Worm (Caenorhabditis elegans) whole organism, young adult: ENCODE data around the gene srbc-13.
"Not testable (repeated sequence)": the region's sequence is repeated elsewhere in the genome, so short reads cannot be mapped to it uniquely, and the experiment has no call there.

Source experiments
- B0261.1 ChIP-seq: sonication (generic microtip); optimal IDR thresholded peaks from 2 replicates; lab custom pipeline; 2016; ENCODE audit warnings: mild to moderate bottlenecking, missing genetic modification characterization, moderate library complexity, missing compliant biosample characterization
- C17E4.6 ChIP-seq: fragments of 200-800 bp; sonication (Bioruptor generic); IDR thresholded peaks from 2 replicates; pipeline ENCODE4 v1.3.6; 2022; ENCODE audit warnings: missing genetic modification reagents, missing genetic modification characterization, missing compliant biosample characterization
- F23B12.7 ChIP-seq: sonication (generic microtip); optimal IDR thresholded peaks from 2 replicates; lab custom pipeline; 2017; ENCODE audit warnings: missing genetic modification characterization, mild to moderate bottlenecking, missing compliant biosample characterization, antibody characterized with exemption, moderate library complexity; ENCODE audit not compliant: insufficient read depth
- F37B4.10 ChIP-seq: fragments of 200-800 bp; sonication (Bioruptor generic); IDR thresholded peaks from 2 replicates; pipeline ENCODE4 v1.3.6; 2022; ENCODE audit warnings: missing genetic modification characterization, missing compliant biosample characterization
- F49E8.2 ChIP-seq: sonication (generic microtip); optimal IDR thresholded peaks from 3 replicates; lab custom pipeline; 2017; ENCODE audit warnings: missing genetic modification characterization, mild to moderate bottlenecking, missing compliant biosample characterization, antibody characterized with exemption, moderate library complexity; ENCODE audit not compliant: insufficient read depth
- F57C9.4 ChIP-seq: sonication (generic microtip); optimal IDR thresholded peaks from 2 replicates; lab custom pipeline; 2017; ENCODE audit warnings: mild to moderate bottlenecking, missing genetic modification characterization, missing compliant biosample characterization
- K11D2.4 ChIP-seq: fragments of 200-800 bp; sonication (Bioruptor generic); IDR thresholded peaks from 2 replicates; pipeline ENCODE4 v1.3.6; 2022; ENCODE audit warnings: missing genetic modification reagents, missing genetic modification characterization, missing compliant biosample characterization
- T26A5.8 ChIP-seq: sonication (generic microtip); optimal IDR thresholded peaks from 2 replicates; lab custom pipeline; 2016; ENCODE audit warnings: missing genetic modification characterization, missing compliant biosample characterization
- Y79H2A.3 ChIP-seq: fragments of 200-800 bp; sonication (Bioruptor generic); conservative IDR thresholded peaks from 2 replicates; pipeline ENCODE4 v1.3.6; 2022; ENCODE audit warnings: missing genetic modification reagents, missing genetic modification characterization, missing compliant biosample characterization
- akir-1 ChIP-seq: fragments of 200-800 bp; sonication (Bioruptor generic); optimal IDR thresholded peaks from 2 replicates; lab custom pipeline; 2018; ENCODE audit warnings: mild to moderate bottlenecking, missing genetic modification characterization, moderate library complexity, missing compliant biosample characterization
- aptf-2 ChIP-seq: fragments of 200-800 bp; sonication (Bioruptor generic); conservative IDR thresholded peaks from 2 replicates; pipeline ENCODE4 v1.3.6; 2022; ENCODE audit warnings: missing genetic modification reagents, missing genetic modification characterization, missing compliant biosample characterization
- aptf-3 ChIP-seq: fragments of 200-800 bp; sonication (Bioruptor generic); IDR thresholded peaks from 2 replicates; pipeline ENCODE4 v1.3.6; 2022; ENCODE audit warnings: missing genetic modification characterization, missing compliant biosample characterization
- athp-1 ChIP-seq: sonication (generic microtip); optimal IDR thresholded peaks from 2 replicates; lab custom pipeline; 2017; ENCODE audit warnings: mild to moderate bottlenecking, missing genetic modification characterization, missing compliant biosample characterization
- attf-3 ChIP-seq: fragments of 200-800 bp; sonication (Bioruptor generic); conservative IDR thresholded peaks from 2 replicates; pipeline ENCODE4 v1.3.6; 2022; ENCODE audit warnings: missing genetic modification reagents, missing genetic modification characterization, missing compliant biosample characterization
- ceh-79 ChIP-seq: sonication (generic microtip); optimal IDR thresholded peaks from 2 replicates; lab custom pipeline; 2017; ENCODE audit warnings: mild to moderate bottlenecking, missing genetic modification characterization, missing compliant biosample characterization
- egrh-3 ChIP-seq: fragments of 200-800 bp; sonication (Bioruptor generic); IDR thresholded peaks from 2 replicates; pipeline ENCODE4 v1.3.6; 2022; ENCODE audit warnings: missing genetic modification reagents, missing genetic modification characterization, missing compliant biosample characterization
- ekl-4 ChIP-seq: fragments of 200-800 bp; sonication (Bioruptor generic); IDR thresholded peaks from 2 replicates; pipeline ENCODE4 v1.3.6; 2022; ENCODE audit warnings: missing genetic modification reagents, missing genetic modification characterization, missing compliant biosample characterization
- ets-4 ChIP-seq: fragments of 200-800 bp; sonication (Bioruptor generic); optimal IDR thresholded peaks from 2 replicates; lab custom pipeline; 2018; ENCODE audit warnings: mild to moderate bottlenecking, missing genetic modification characterization, missing compliant biosample characterization
- hmg-1.2 ChIP-seq: fragments of 200-800 bp; sonication (Bioruptor generic); IDR thresholded peaks from 2 replicates; pipeline ENCODE4 v1.3.6; 2022; ENCODE audit warnings: missing genetic modification reagents, missing genetic modification characterization, missing compliant biosample characterization
- hsf-1 ChIP-seq: fragments of 200-800 bp; sonication (Bioruptor generic); IDR thresholded peaks from 2 replicates; pipeline ENCODE4 v1.3.6; 2022; ENCODE audit warnings: missing genetic modification reagents, missing genetic modification characterization, missing compliant biosample characterization
- let-526 ChIP-seq: fragments of 200-800 bp; sonication (Bioruptor generic); IDR thresholded peaks from 2 replicates; pipeline ENCODE4 v1.3.6; 2022; ENCODE audit warnings: missing genetic modification reagents, missing genetic modification characterization, missing compliant biosample characterization
- lin-40 ChIP-seq: sonication (generic microtip); optimal IDR thresholded peaks from 2 replicates; lab custom pipeline; 2016; ENCODE audit warnings: missing genetic modification characterization, mild to moderate bottlenecking, missing compliant biosample characterization, missing genotype, missing genetic modification reagents
- lsl-1 ChIP-seq: fragments of 200-800 bp; sonication (Bioruptor generic); optimal IDR thresholded peaks from 2 replicates; lab custom pipeline; 2018; ENCODE audit warnings: mild to moderate bottlenecking, missing genetic modification characterization, moderate library complexity, missing compliant biosample characterization
- madf-8 ChIP-seq: fragments of 200-800 bp; sonication (Bioruptor generic); conservative IDR thresholded peaks from 2 replicates; pipeline ENCODE4 v1.3.6; 2022; ENCODE audit warnings: missing genetic modification reagents, missing genetic modification characterization, missing compliant biosample characterization
- mxl-1 ChIP-seq: sonication (generic microtip); optimal IDR thresholded peaks from 2 replicates; lab custom pipeline; 2016; ENCODE audit warnings: missing genetic modification characterization, missing compliant biosample characterization
- nfya-2 ChIP-seq: fragments of 200-800 bp; sonication (Bioruptor generic); IDR thresholded peaks from 2 replicates; pipeline ENCODE4 v1.3.6; 2022; ENCODE audit warnings: missing genetic modification reagents, missing genetic modification characterization, missing compliant biosample characterization
- nhr-27 ChIP-seq: fragments of 200-800 bp; sonication (Bioruptor generic); optimal IDR thresholded peaks from 2 replicates; lab custom pipeline; 2018; ENCODE audit warnings: mild to moderate bottlenecking, missing genetic modification characterization, moderate library complexity, missing compliant biosample characterization
- nhr-90 ChIP-seq: sonication (generic microtip); optimal IDR thresholded peaks from 2 replicates; lab custom pipeline; 2016; ENCODE audit warnings: missing genotype, mild to moderate bottlenecking, missing genetic modification characterization, missing compliant biosample characterization
- pha-4 ChIP-seq: fragments of 150-350 bp; sonication (generic microtip); optimal IDR thresholded peaks from 2 replicates; lab custom pipeline; 2014; ENCODE audit warnings: missing biosample characterization, missing genetic modification reagents, missing genetic modification characterization
- repo-1 ChIP-seq: sonication (generic microtip); optimal IDR thresholded peaks from 2 replicates; lab custom pipeline; 2017; ENCODE audit warnings: mild to moderate bottlenecking, missing genetic modification characterization, missing compliant biosample characterization
- sea-2 ChIP-seq: fragments of 200-800 bp; sonication (Bioruptor generic); IDR thresholded peaks from 2 replicates; pipeline ENCODE4 v1.3.6; 2022; ENCODE audit warnings: missing genetic modification characterization, missing compliant biosample characterization
- snpc-1.3 ChIP-seq: sonication (generic microtip); optimal IDR thresholded peaks from 2 replicates; lab custom pipeline; 2017; ENCODE audit warnings: missing genetic modification characterization, mild to moderate bottlenecking, missing compliant biosample characterization, antibody characterized with exemption, moderate library complexity, missing genotype, missing genetic modification reagents; ENCODE audit not compliant: insufficient read depth
- tbp1 ChIP-seq: fragments of 200-800 bp; sonication (Bioruptor generic); optimal IDR thresholded peaks from 2 replicates; lab custom pipeline; 2018; ENCODE audit warnings: mild to moderate bottlenecking, missing genetic modification characterization, missing compliant biosample characterization
- tbx-9 ChIP-seq: sonication (generic microtip); optimal IDR thresholded peaks from 2 replicates; lab custom pipeline; 2016; ENCODE audit warnings: borderline replicate concordance, missing genetic modification characterization, inconsistent platforms, missing compliant biosample characterization
- tlf-1 ChIP-seq: fragments of 200-800 bp; sonication (Bioruptor generic); optimal IDR thresholded peaks from 2 replicates; lab custom pipeline; 2018; ENCODE audit warnings: mild to moderate bottlenecking, missing genetic modification characterization, missing compliant biosample characterization
- unc-62 ChIP-seq: fragments of 150-350 bp; optimal IDR thresholded peaks from 2 replicates; lab custom pipeline; 2014; ENCODE audit warnings: missing biosample characterization, missing genetic modification reagents, missing genetic modification characterization
- xnd-1 ChIP-seq: sonication (generic microtip); optimal IDR thresholded peaks from 2 replicates; lab custom pipeline; 2016; ENCODE audit warnings: missing genotype, missing genetic modification reagents, missing genetic modification characterization, missing compliant biosample characterization
- zfh-2 ChIP-seq: fragments of 200-800 bp; sonication (Bioruptor generic); conservative IDR thresholded peaks from 2 replicates; pipeline ENCODE4 v1.3.6; 2022; ENCODE audit warnings: missing genetic modification reagents, missing genetic modification characterization, missing compliant biosample characterization
- ztf-6 ChIP-seq: fragments of 200-800 bp; sonication (Bioruptor generic); IDR thresholded peaks from 2 replicates; pipeline ENCODE4 v1.3.6; 2022; ENCODE audit warnings: missing genetic modification reagents, missing genetic modification characterization, missing compliant biosample characterization

Gene srbc-13

DNA sequence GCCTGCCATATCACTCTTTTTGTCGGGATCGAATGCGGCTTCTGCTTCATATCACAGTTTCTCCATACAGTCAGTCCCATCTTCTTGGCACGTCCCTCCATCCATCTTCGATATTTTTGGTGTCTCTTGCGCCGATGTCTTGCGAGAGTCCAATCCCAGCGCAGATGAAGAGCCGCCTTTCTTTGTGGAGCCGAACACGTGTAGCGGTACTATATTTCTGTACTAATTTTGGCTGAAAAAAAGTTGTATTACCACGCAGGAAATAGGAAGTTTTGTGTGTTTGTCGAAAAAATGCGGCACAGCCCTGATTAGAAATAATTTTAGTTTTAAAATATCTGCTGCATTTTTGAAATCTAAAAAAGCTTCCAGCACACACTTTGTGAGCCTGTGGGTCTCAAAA, 4.5 kb upstream of the srbc-13 start, which contains the start of gene K09C6.8:
Gene K09C6.8, minus strand, starts transcription at position 101 of the 400 bp plus-strand sequence.
- not testable (repeated sequence) for TF ChIP-seq K11D2.4 (GFP tag; lab: Robert Waterston, UW); hsf-1 (GFP tag; lab: Robert Waterston, UW); akir-1 (GFP tag; lab: Kevin White, UChicago)

DNA sequence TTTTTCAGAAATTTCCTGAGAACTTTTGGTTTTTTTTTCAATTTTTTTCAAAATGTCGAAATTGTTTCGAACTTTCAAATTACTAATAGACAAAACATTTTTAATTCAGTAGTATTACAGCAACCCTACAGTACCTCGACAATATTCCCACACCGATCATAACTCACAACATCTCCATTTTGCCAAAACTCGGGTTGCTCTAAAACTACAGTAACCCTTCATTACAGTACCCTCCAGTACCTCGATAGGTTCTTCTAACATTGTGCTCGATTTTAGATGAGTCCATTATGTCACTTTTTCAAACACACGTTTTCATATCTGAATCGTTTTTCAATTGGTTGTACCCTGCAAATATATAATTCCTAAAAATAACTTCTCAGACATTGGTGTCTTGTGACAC, 1.4 kb downstream of the srbc-13 start:
- TF ChIP-seq F49E8.2 (tag; lab: Kevin White, UChicago) (no peak), nfya-2 (GFP tag; lab: Robert Waterston, UW) (no peak), aptf-3 (GFP tag; lab: Robert Waterston, UW) (no peak), ztf-6 (GFP tag; lab: Robert Waterston, UW) (no peak), ekl-4 (GFP tag; lab: Robert Waterston, UW) (no peak), attf-3 (GFP tag; lab: Robert Waterston, UW) (no peak), xnd-1 (no peak), snpc-1.3 (tag; lab: Kevin White, UChicago) (no peak), B0261.1 (tag; lab: Kevin White, UChicago) (no peak), zfh-2 (GFP tag; lab: Robert Waterston, UW) (no peak), unc-62 (GFP tag; lab: Kevin White, UChicago) (no peak), hmg-1.2 (no peak)
- TF ChIP-seq, all 124 proteins: peak for 0

DNA sequence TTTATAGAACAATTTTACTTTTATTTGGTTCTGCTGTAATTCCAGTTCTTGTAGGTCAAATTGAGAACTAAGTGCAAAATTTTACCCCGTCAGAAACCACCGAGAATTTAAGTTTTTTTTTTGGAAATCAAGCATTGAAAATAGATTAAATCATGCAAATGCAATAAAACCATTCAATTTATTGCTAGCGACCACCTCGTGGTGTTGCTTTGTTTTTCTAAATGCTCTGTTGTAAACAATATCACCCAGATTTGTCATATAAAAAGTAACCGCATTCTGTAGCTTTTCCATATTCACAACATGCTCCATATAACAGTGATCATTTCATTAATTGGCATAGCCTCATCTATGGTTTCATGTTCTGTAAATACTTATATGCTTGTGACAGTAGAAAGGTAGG, 1.9 kb downstream of the srbc-13 start, which contains the start of gene srbc-12:
Gene srbc-12, plus strand, starts transcription at position 301 of the 400 bp plus-strand sequence.
- TF ChIP-seq sea-2 (GFP tag; lab: Robert Waterston, UW), result no peak
- TF ChIP-seq lsl-1, result no peak
- no peak for TF ChIP-seq nhr-27
- TF ChIP-seq athp-1 (tag; lab: Kevin White, UChicago), result no peak
- TF ChIP-seq lin-40 (tag; lab: Kevin White, UChicago), result no peak
- no peak for TF ChIP-seq egrh-3 (GFP tag; lab: Robert Waterston, UW)
- TF ChIP-seq mxl-1 (tag; lab: Kevin White, UChicago), result no peak
- no peak for TF ChIP-seq B0261.1 (tag; lab: Kevin White, UChicago)
- TF ChIP-seq attf-3 (GFP tag; lab: Robert Waterston, UW), result no peak
- no peak for TF ChIP-seq madf-8 (GFP tag; lab: Robert Waterston, UW)
- TF ChIP-seq unc-62 (GFP tag; lab: Kevin White, UChicago), result no peak
- TF ChIP-seq ets-4, result no peak
- TF ChIP-seq ekl-4 (GFP tag; lab: Robert Waterston, UW), result no peak
- TF ChIP-seq nhr-90 (tag; lab: Kevin White, UChicago), result no peak
- TF ChIP-seq repo-1 (tag; lab: Kevin White, UChicago), result no peak
- TF ChIP-seq F57C9.4 (tag; lab: Kevin White, UChicago), result no peak
- no peak for TF ChIP-seq F23B12.7
- no peak for TF ChIP-seq ceh-79 (tag; lab: Kevin White, UChicago)
- no peak for TF ChIP-seq tbp1 (GFP tag; lab: Kevin White, UChicago)
- TF ChIP-seq, all 124 proteins: peak for 0

DNA sequence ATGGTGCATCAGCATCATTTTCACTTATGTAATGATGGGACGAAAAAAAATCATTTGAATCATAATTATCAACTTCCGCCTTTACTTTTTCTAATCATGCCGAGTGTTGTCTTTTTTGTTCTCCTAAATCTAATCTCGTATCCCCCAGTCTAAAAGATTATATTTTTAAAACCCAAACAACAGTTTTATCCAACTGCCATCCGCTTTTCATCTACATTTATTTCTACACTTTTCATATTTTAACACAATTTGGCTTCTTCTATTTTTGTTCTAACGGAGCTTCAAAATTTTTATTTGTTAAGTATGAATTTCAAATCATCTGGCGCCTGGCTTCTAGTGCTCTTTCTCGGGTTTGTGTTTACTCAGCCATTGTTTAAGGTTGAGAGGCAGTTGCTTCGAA, 4.6 kb downstream of the srbc-13 start, which contains the start of gene K09C6.3:
Gene K09C6.3, plus strand, starts transcription at position 301 of the 400 bp plus-strand sequence.
- TF ChIP-seq T26A5.8 (tag; lab: Kevin White, UChicago) (no peak), B0261.1 (tag; lab: Kevin White, UChicago) (no peak), tbx-9 (tag; lab: Kevin White, UChicago) (no peak), F37B4.10 (GFP tag; lab: Robert Waterston, UW) (no peak), aptf-2 (no peak), pha-4 (tag; lab: Kevin White, UChicago) (no peak), attf-3 (GFP tag; lab: Robert Waterston, UW) (no peak), tlf-1 (GFP tag; lab: Kevin White, UChicago) (no peak), snpc-1.3 (tag; lab: Kevin White, UChicago) (no peak), C17E4.6 (no peak), let-526 (GFP tag; lab: Robert Waterston, UW) (no peak), athp-1 (tag; lab: Kevin White, UChicago) (no peak), Y79H2A.3 (GFP tag; lab: Robert Waterston, UW) (no peak), nhr-90 (tag; lab: Kevin White, UChicago) (no peak)
